Worm (Caenorhabditis elegans) whole organism, early embryonic: ENCODE results near the gene F56D2.3.

Source experiments
- ama-1 ChIP-seq: fragments of 150-350 bp; optimal IDR thresholded peaks from 2 replicates; lab custom pipeline; 2014
- tbx-11 ChIP-seq: fragments of 200-800 bp; sonication (Bioruptor generic); IDR thresholded peaks from 2 replicates; pipeline ENCODE4 v1.3.6; 2022; ENCODE audit warnings: missing genetic modification characterization, missing compliant biosample characterization

ce11 chrIII:5572806-5573205, 11.9 kb upstream of the F56D2.3 start:
- TF ChIP-seq ama-1 (lab: Kevin White, UChicago) (no peak), tbx-11 (no peak)
